Worm (Caenorhabditis elegans) whole organism, L1 larva: Measurements from ENCODE around the gene EEED8.14.

Experiments used
- C04F5.9 ChIP-seq: sonication (generic microtip); optimal IDR thresholded peaks from 2 replicates; lab custom pipeline; 2016; ENCODE audit warnings: missing genetic modification characterization, missing compliant biosample characterization
- Y116A8C.19 ChIP-seq: sonication (generic microtip); optimal IDR thresholded peaks from 2 replicates; lab custom pipeline; 2016; ENCODE audit warnings: missing compliant biosample characterization, missing genetic modification characterization, borderline replicate concordance
- aha-1 ChIP-seq: fragments of 150-350 bp; optimal IDR thresholded peaks from 2 replicates; lab custom pipeline; 2014; ENCODE audit warnings: missing biosample characterization, missing genetic modification characterization
- blmp-1 ChIP-seq: fragments of 150-350 bp; optimal IDR thresholded peaks from 2 replicates; lab custom pipeline; 2014; ENCODE audit warnings: missing biosample characterization, missing genetic modification characterization
- ceh-63 ChIP-seq: fragments of 200-800 bp; sonication (Bioruptor generic); optimal IDR thresholded peaks from 2 replicates; lab custom pipeline; 2018; ENCODE audit warnings: mild to moderate bottlenecking, missing genetic modification characterization, missing compliant biosample characterization
- ces-1 ChIP-seq: fragments of 150-350 bp; optimal IDR thresholded peaks from 2 replicates; lab custom pipeline; 2014; ENCODE audit warnings: missing biosample characterization, missing genetic modification reagents, missing genetic modification characterization
- efl-3 ChIP-seq: fragments of 200-800 bp; sonication (Bioruptor generic); optimal IDR thresholded peaks from 2 replicates; lab custom pipeline; 2018; ENCODE audit warnings: mild to moderate bottlenecking, missing genetic modification characterization, missing compliant biosample characterization
- egl-27 ChIP-seq, 2 experiments: fragments of 150-350 bp in 1 of 2; sonication (generic microtip); optimal IDR thresholded peaks; 3 replicates each; lab custom pipeline; 2017 to 2018; ENCODE audit warnings: missing biosample characterization in 2 of 2, missing genetic modification characterization in 2 of 2, missing genetic modification reagents in 2 of 2
- elt-3 ChIP-seq, 6 experiments: fragments of 150-350 bp in 1 of 6; sonication (generic microtip); optimal IDR thresholded peaks; 2 replicates each; lab custom pipeline; 2017 to 2018; ENCODE audit warnings: missing biosample characterization in 6 of 6, missing genetic modification characterization in 6 of 6, inconsistent platforms in 1 of 6
- fkh-8 ChIP-seq: sonication (generic microtip); optimal IDR thresholded peaks from 2 replicates; lab custom pipeline; 2016; ENCODE audit warnings: mild to moderate bottlenecking, missing genetic modification characterization, missing compliant biosample characterization
- hlh-17 ChIP-seq: fragments of 200-800 bp; sonication (Bioruptor generic); optimal IDR thresholded peaks from 2 replicates; lab custom pipeline; 2018; ENCODE audit warnings: missing genetic modification characterization, mild to moderate bottlenecking, missing compliant biosample characterization, moderate library complexity, borderline replicate concordance
- hpl-2 ChIP-seq: fragments of 150-350 bp; optimal IDR thresholded peaks from 2 replicates; lab custom pipeline; 2014; ENCODE audit warnings: missing biosample characterization, missing genetic modification reagents, missing genetic modification characterization
- irx-1 ChIP-seq: sonication (generic microtip); optimal IDR thresholded peaks from 2 replicates; lab custom pipeline; 2016; ENCODE audit warnings: missing genetic modification characterization, missing compliant biosample characterization
- isw-1 ChIP-seq: fragments of 200-800 bp; sonication (Bioruptor generic); IDR thresholded peaks from 2 replicates; pipeline ENCODE4 v1.3.6; 2022; ENCODE audit warnings: missing genetic modification characterization, missing compliant biosample characterization
- jun-1 ChIP-seq: fragments of 150-350 bp; optimal IDR thresholded peaks from 2 replicates; lab custom pipeline; 2014; ENCODE audit warnings: missing biosample characterization, missing genetic modification reagents, missing genetic modification characterization
- lin-14 ChIP-seq: fragments of 200-800 bp; sonication (Bioruptor generic); optimal IDR thresholded peaks from 2 replicates; lab custom pipeline; 2018; ENCODE audit warnings: mild to moderate bottlenecking, missing genetic modification characterization, moderate library complexity, missing compliant biosample characterization
- lin-39 ChIP-seq: fragments of 150-350 bp; optimal IDR thresholded peaks from 2 replicates; lab custom pipeline; 2014; ENCODE audit warnings: missing biosample characterization, missing genetic modification reagents, missing genetic modification characterization
- mab-9 ChIP-seq: fragments of 200-800 bp; sonication (Bioruptor generic); IDR thresholded peaks from 2 replicates; pipeline ENCODE4 v1.3.6; 2022; ENCODE audit warnings: missing genetic modification reagents, missing genetic modification characterization, missing compliant biosample characterization
- mep-1 ChIP-seq: fragments of 150-350 bp; optimal IDR thresholded peaks from 2 replicates; lab custom pipeline; 2014; ENCODE audit warnings: missing biosample characterization, missing genetic modification characterization
- nhr-11 ChIP-seq: fragments of 150-350 bp; optimal IDR thresholded peaks from 2 replicates; lab custom pipeline; 2014; ENCODE audit warnings: missing biosample characterization, missing genetic modification characterization
- nhr-12 ChIP-seq: sonication (generic microtip); optimal IDR thresholded peaks from 2 replicates; lab custom pipeline; 2017; ENCODE audit warnings: missing biosample characterization, missing genetic modification characterization
- nhr-19 ChIP-seq: fragments of 200-800 bp; sonication (Bioruptor generic); conservative IDR thresholded peaks from 2 replicates; pipeline ENCODE4 v1.3.6; 2022; ENCODE audit warnings: missing genetic modification characterization, missing compliant biosample characterization
- nhr-71 ChIP-seq: sonication (generic microtip); optimal IDR thresholded peaks from 2 replicates; lab custom pipeline; 2016; ENCODE audit warnings: mild to moderate bottlenecking, missing genetic modification characterization, moderate library complexity, missing compliant biosample characterization
- nhr-77 ChIP-seq: fragments of 150-350 bp; optimal IDR thresholded peaks from 2 replicates; lab custom pipeline; 2014; ENCODE audit warnings: missing biosample characterization, missing genetic modification characterization
- nhr-85 ChIP-seq: sonication (generic microtip); peaks from one replicate; lab custom pipeline; 2016; ENCODE audit warnings: missing genetic modification characterization, inconsistent platforms, missing compliant biosample characterization
- pqm-1 ChIP-seq: sonication (generic microtip); optimal IDR thresholded peaks from 3 replicates; lab custom pipeline; 2017; ENCODE audit warnings: missing biosample characterization, missing genetic modification characterization
- rnt-1 ChIP-seq: sonication (generic microtip); optimal IDR thresholded peaks from 2 replicates; lab custom pipeline; 2016; ENCODE audit warnings: mild to moderate bottlenecking, missing genetic modification characterization, moderate library complexity, missing compliant biosample characterization
- snu-23 ChIP-seq: sonication (generic microtip); optimal IDR thresholded peaks from 2 replicates; lab custom pipeline; 2016; ENCODE audit warnings: missing genetic modification characterization, missing compliant biosample characterization
- sox-4 ChIP-seq: sonication (generic microtip); optimal IDR thresholded peaks from 2 replicates; lab custom pipeline; 2016; ENCODE audit warnings: missing genetic modification characterization, missing compliant biosample characterization
- sptf-1 ChIP-seq: fragments of 150-350 bp; optimal IDR thresholded peaks from 2 replicates; lab custom pipeline; 2014; ENCODE audit warnings: missing biosample characterization, missing genetic modification characterization
- sup-37 ChIP-seq: fragments of 200-800 bp; sonication (Bioruptor generic); optimal IDR thresholded peaks from 2 replicates; lab custom pipeline; 2018; ENCODE audit warnings: mild to moderate bottlenecking, missing genetic modification characterization, missing compliant biosample characterization
- swsn-7 ChIP-seq: sonication (generic microtip); optimal IDR thresholded peaks from 2 replicates; lab custom pipeline; 2016; ENCODE audit warnings: missing genetic modification characterization, missing compliant biosample characterization
- tbx-2 ChIP-seq: sonication (generic microtip); optimal IDR thresholded peaks from 2 replicates; lab custom pipeline; 2016; ENCODE audit warnings: missing genetic modification characterization, missing compliant biosample characterization
- unc-130 ChIP-seq: fragments of 150-350 bp; optimal IDR thresholded peaks from 2 replicates; lab custom pipeline; 2017; ENCODE audit warnings: missing biosample characterization, missing genetic modification characterization, inconsistent platforms
- unc-30 ChIP-seq: sonication (generic microtip); optimal IDR thresholded peaks from 2 replicates; lab custom pipeline; 2017; ENCODE audit warnings: missing biosample characterization, missing genetic modification characterization
- unc-86 ChIP-seq: sonication (generic microtip); optimal IDR thresholded peaks from 2 replicates; lab custom pipeline; 2016; ENCODE audit warnings: missing genetic modification characterization, missing compliant biosample characterization
- zag-1 ChIP-seq: fragments of 150-350 bp; optimal IDR thresholded peaks from 2 replicates; lab custom pipeline; 2014; ENCODE audit warnings: missing biosample characterization, missing genetic modification characterization

The EEED8.14 gene

ce11 chrII:5414040-5414439 lies at the start of gene EEED8.14, which contains the start of gene EEED8.3:
EEED8.14 (minus strand) TSS chrII:5414052.
EEED8.3 (plus strand) TSS chrII:5414276.
- TF ChIP-seq hpl-2 (GFP tag; lab: Kevin White, UChicago) (no peak), irx-1 (no peak), sptf-1 (tag; lab: Kevin White, UChicago) (no peak), unc-86 (tag; lab: Kevin White, UChicago) (no peak)

ce11 chrII:5460911-5461310 lies 47.1 kb upstream of the EEED8.14 start:
- TF ChIP-seq blmp-1 (tag; lab: Kevin White, UChicago) (peak; percentile 62), nhr-85 (tag; lab: Kevin White, UChicago) (peak; percentile 33), lin-14 (GFP tag; lab: Kevin White, UChicago) (peak; percentile 15), elt-3 (tag; optimal IDR thresholded peaks at IDR 0.05; lab: Kevin White, UChicago) (peak in 1 of 6 experiments; percentile 43), fkh-8 (no peak), ces-1 (no peak)

ce11 chrII:5459534-5459933 lies 45.7 kb upstream of the EEED8.14 start:
- TF ChIP-seq nhr-19 (GFP tag; lab: Robert Waterston, UW) (no peak), blmp-1 (tag; lab: Kevin White, UChicago) (peak; percentile 90), elt-3 (tag; optimal IDR thresholded peaks at IDR 0.05; lab: Kevin White, UChicago) (peak in 1 of 6 experiments; percentile 58), zag-1 (no peak), lin-14 (GFP tag; lab: Kevin White, UChicago) (peak; percentile 37), nhr-85 (tag; lab: Kevin White, UChicago) (peak; percentile 3), Y116A8C.19 (no peak)
- TF ChIP-seq, all 84 proteins: peak for 4

- TF ChIP-seq jun-1 (tag; lab: Kevin White, UChicago) (no peak), lin-14 (GFP tag; lab: Kevin White, UChicago) (peak; percentile 71), pqm-1 (tag; lab: Kevin White, UChicago) (no peak), egl-27 (tag; optimal IDR thresholded peaks at IDR 0.05; lab: Kevin White, UChicago) (no peak), sup-37 (no peak), sox-4 (tag; lab: Kevin White, UChicago) (no peak), tbx-2 (tag; lab: Kevin White, UChicago) (no peak), rnt-1 (no peak), elt-3 (tag; optimal IDR thresholded peaks at IDR 0.05; lab: Kevin White, UChicago) (peak in 4 of 6 experiments; percentile 11 to 73 (median 32)), lin-39 (tag; lab: Kevin White, UChicago) (no peak), blmp-1 (tag; lab: Kevin White, UChicago) (peak; percentile 99), aha-1 (tag; lab: Kevin White, UChicago) (no peak), nhr-77 (tag; lab: Kevin White, UChicago) (no peak), unc-130 (tag; lab: Kevin White, UChicago) (peak; percentile 4), swsn-7 (no peak), efl-3 (GFP tag; lab: Kevin White, UChicago) (no peak), nhr-71 (tag; lab: Kevin White, UChicago) (peak; percentile 2), snu-23 (GFP tag; lab: Kevin White, UChicago) (peak; percentile 11), mep-1 (tag; lab: Kevin White, UChicago) (peak; percentile 5), nhr-11 (tag; lab: Kevin White, UChicago) (no peak)
- TF ChIP-seq, all 84 proteins: peak for 7
These were observed 45.0 kb upstream of the EEED8.14 start for ce11 chrII:5458683-5459410.

ce11 chrII:5455650-5456355 lies 42.0 kb upstream of the EEED8.14 start, which contains the start of gene daz-1:
daz-1 (plus strand) TSS chrII:5456305.
- no peak for TF ChIP-seq unc-30 (tag; lab: Kevin White, UChicago)
- TF ChIP-seq isw-1 (GFP tag; lab: Robert Waterston, UW): no peak
- no peak for TF ChIP-seq C04F5.9 (tag; lab: Kevin White, UChicago)
- no peak for TF ChIP-seq nhr-12
- no peak for TF ChIP-seq sptf-1 (tag; lab: Kevin White, UChicago)
- no peak for TF ChIP-seq lin-39 (tag; lab: Kevin White, UChicago)
- no peak for TF ChIP-seq nhr-19 (GFP tag; lab: Robert Waterston, UW)
- TF ChIP-seq mab-9 (GFP tag; lab: Robert Waterston, UW): no peak
- TF ChIP-seq hpl-2 (GFP tag; lab: Kevin White, UChicago): no peak
- TF ChIP-seq hlh-17 (GFP tag; lab: Kevin White, UChicago): no peak
- no peak for TF ChIP-seq ceh-63 (GFP tag; lab: Kevin White, UChicago)
- TF ChIP-seq nhr-85 (tag; lab: Kevin White, UChicago): no peak
